Fruit fly (Drosophila melanogaster) whole organism, embryonic: ENCODE measurements around the gene CG14043.

Experiments
- B-H1 ChIP-seq: fragments of 200-800 bp; sonication (Bioruptor generic); IDR thresholded peaks from 3 replicates; pipeline ENCODE4 v1.3.6; 2022; ENCODE audit warnings: missing biosample characterization, missing genetic modification characterization
- Bteb2 ChIP-seq: fragments of 200-800 bp; sonication (Bioruptor generic); optimal IDR thresholded peaks from 2 replicates; lab custom pipeline; 2016; ENCODE audit warnings: missing biosample characterization, missing genetic modification characterization
- CG16779 ChIP-seq: fragments of 200-800 bp; sonication (Bioruptor generic); IDR thresholded peaks from 2 replicates; pipeline ENCODE4 v1.3.6; 2022; ENCODE audit warnings: missing biosample characterization, missing genetic modification characterization
- CG16863 ChIP-seq: fragments of 200-800 bp; sonication (Bioruptor generic); optimal IDR thresholded peaks from 3 replicates; lab custom pipeline; 2016; ENCODE audit warnings: missing biosample characterization, missing genetic modification characterization
- CG33557 ChIP-seq: fragments of 200-800 bp; sonication (Bioruptor generic); optimal IDR thresholded peaks from 2 replicates; lab custom pipeline; 2019; ENCODE audit warnings: missing biosample characterization, mild to moderate bottlenecking, missing genetic modification characterization, moderate library complexity
- CG34224 ChIP-seq: fragments of 200-800 bp; sonication (Bioruptor generic); IDR thresholded peaks from 3 replicates; pipeline ENCODE4 v1.3.6; 2022; ENCODE audit warnings: missing biosample characterization, missing genetic modification characterization; ENCODE audit not compliant: partially characterized antibody
- CG8478 ChIP-seq: fragments of >200 bp; optimal IDR thresholded peaks from 2 replicates; lab custom pipeline; 2018
- PHDP ChIP-seq: fragments of 200-800 bp; sonication (Bioruptor generic); optimal IDR thresholded peaks from 3 replicates; lab custom pipeline; 2018; ENCODE audit warnings: missing biosample characterization, mild to moderate bottlenecking, missing genetic modification characterization, moderate library complexity
- nerfin-2 ChIP-seq: fragments of 200-800 bp; sonication (Bioruptor generic); IDR thresholded peaks from 2 replicates; pipeline ENCODE4 v1.3.6; 2022; ENCODE audit warnings: missing biosample characterization, missing genetic modification characterization; ENCODE audit not compliant: partially characterized antibody
- odd ChIP-seq: fragments of 200-800 bp; sonication (Bioruptor generic); optimal IDR thresholded peaks from 2 replicates; lab custom pipeline; 2017; ENCODE audit warnings: missing biosample characterization, mild to moderate bottlenecking, missing genetic modification characterization
- pan ChIP-seq, 4 experiments: fragments of >200 bp in 3 of 4; fragments of 200-800 bp in 1 of 4; sonication (Bioruptor generic) in 1 of 4; optimal IDR thresholded peaks in 3 of 4; IDR thresholded peaks in 1 of 4; 2 replicates each; pipeline versions ENCODE4 v1.3.6 to Lab custom; 2017 to 2022; ENCODE audit warnings: missing biosample characterization in 2 of 4, missing genetic modification characterization in 2 of 4, mixed read lengths in 1 of 4
- stc ChIP-seq: fragments of 200-800 bp; sonication (Bioruptor generic); IDR thresholded peaks from 2 replicates; pipeline ENCODE4 v1.3.6; 2022; ENCODE audit warnings: missing biosample characterization, missing genetic modification characterization
- trem ChIP-seq: fragments of 200-800 bp; optimal IDR thresholded peaks from 3 replicates; lab custom pipeline; 2019; ENCODE audit warnings: missing biosample characterization, mild to moderate bottlenecking, missing genetic modification characterization, moderate library complexity

DNA sequence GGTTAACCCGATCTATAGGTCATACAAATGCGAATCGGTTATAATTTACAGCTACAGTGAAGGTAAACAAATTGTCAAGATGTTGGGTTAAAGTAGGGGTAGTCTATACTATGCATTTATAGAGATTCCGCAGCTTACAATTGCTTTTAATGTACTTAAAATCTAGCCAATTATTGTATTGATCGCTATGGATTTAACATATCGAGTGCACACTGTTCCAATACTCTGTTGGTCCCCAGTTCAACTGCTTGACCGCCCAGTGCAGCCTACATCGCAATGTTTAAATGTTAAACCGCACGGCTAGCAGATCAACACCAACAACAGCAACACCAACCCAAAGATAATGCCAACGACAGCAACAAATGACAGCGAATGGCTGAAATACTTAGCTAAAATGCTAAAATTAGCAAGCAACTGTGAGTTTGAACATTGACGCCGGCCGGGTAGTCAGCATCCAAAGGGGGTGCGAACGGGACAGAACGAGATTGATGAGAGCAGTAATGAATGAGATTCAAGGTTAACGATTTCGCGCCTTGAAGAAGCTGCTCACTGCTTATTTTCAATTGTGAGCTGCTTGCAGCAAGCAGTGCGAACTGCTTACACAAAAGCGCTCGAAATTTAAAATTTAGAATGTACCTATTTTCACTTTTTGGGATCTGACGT is 29.5 kb downstream of the CG14043 start:
- TF ChIP-seq PHDP (no peak), odd (GFP tag; lab: Kevin White, UChicago) (no peak), CG8478 (peak; percentile 92), stc (GFP tag; lab: Robert Waterston, UW) (no peak; the same call in 1 of the 2 replicates), CG33557 (GFP tag; lab: Kevin White, UChicago) (no peak), B-H1 (GFP tag; lab: Robert Waterston, UW) (peak; percentile 39), nerfin-2 (0 out of 2 replicates have a peak, but pooled peaks have one; percentile 41), pan (optimal IDR thresholded peaks at IDR 0.05; lab: Kevin White, UChicago) (no peak), pan (GFP tag; optimal IDR thresholded peaks at IDR 0.05 in 1 of 2, IDR thresholded peaks at IDR 0.05 in 1 of 2) (peak in 1 of 2 experiments; percentile 65), trem (tag; lab: Kevin White, UChicago) (no peak), CG16863 (no peak), CG34224 (GFP tag; lab: Robert Waterston, UW) (no peak), CG16779 (GFP tag; lab: Robert Waterston, UW) (no peak), Bteb2 (GFP tag; lab: Kevin White, UChicago) (no peak)
